Worm (Caenorhabditis elegans) whole organism, late embryonic: ENCODE measurements around the gene cmtr-2.

Source experiments
- Y22D7AL.16 ChIP-seq: sonication (generic microtip); optimal IDR thresholded peaks from 2 replicates; lab custom pipeline; 2016; ENCODE audit warnings: missing genetic modification characterization, missing compliant biosample characterization
- ahr-1 ChIP-seq: sonication (generic microtip); optimal IDR thresholded peaks from 2 replicates; lab custom pipeline; 2016; ENCODE audit warnings: missing genetic modification characterization, missing compliant biosample characterization
- ama-1 ChIP-seq: fragments of 150-350 bp; optimal IDR thresholded peaks from 2 replicates; lab custom pipeline; 2014
- ceh-19 ChIP-seq: fragments of 200-800 bp; sonication (Bioruptor generic); optimal IDR thresholded peaks from 2 replicates; lab custom pipeline; 2018; ENCODE audit warnings: mild to moderate bottlenecking, missing genetic modification characterization, missing compliant biosample characterization
- ceh-9 ChIP-seq: sonication (generic microtip); optimal IDR thresholded peaks from 2 replicates; lab custom pipeline; 2016; ENCODE audit warnings: mild to moderate bottlenecking, missing genetic modification characterization, inconsistent platforms, missing compliant biosample characterization
- hlh-30 ChIP-seq: sonication (generic microtip); optimal IDR thresholded peaks from 2 replicates; lab custom pipeline; 2017; ENCODE audit warnings: antibody characterized with exemption, missing genetic modification characterization, missing compliant biosample characterization; ENCODE audit not compliant: insufficient read depth
- nfya-1 ChIP-seq: sonication (generic microtip); optimal IDR thresholded peaks from 2 replicates; lab custom pipeline; 2017; ENCODE audit warnings: missing genetic modification characterization, mild to moderate bottlenecking, missing compliant biosample characterization, antibody characterized with exemption, moderate library complexity
- pat-9 ChIP-seq: fragments of 200-800 bp; sonication (Bioruptor generic); optimal IDR thresholded peaks from 2 replicates; lab custom pipeline; 2018; ENCODE audit warnings: mild to moderate bottlenecking, missing genetic modification characterization, moderate library complexity, missing compliant biosample characterization
- pax-1 ChIP-seq: fragments of 150-350 bp; optimal IDR thresholded peaks from 2 replicates; lab custom pipeline; 2014; ENCODE audit warnings: missing biosample characterization, missing genetic modification characterization
- pha-4 ChIP-seq: fragments of 150-350 bp; optimal IDR thresholded peaks from 2 replicates; lab custom pipeline; 2018; ENCODE audit warnings: missing biosample characterization, missing genetic modification reagents, missing genetic modification characterization
- rnt-1 ChIP-seq: sonication (generic microtip); optimal IDR thresholded peaks from 2 replicates; lab custom pipeline; 2016; ENCODE audit warnings: missing genetic modification characterization, missing compliant biosample characterization
- unc-86 ChIP-seq: sonication (generic microtip); optimal IDR thresholded peaks from 2 replicates; lab custom pipeline; 2016; ENCODE audit warnings: missing genetic modification characterization, missing compliant biosample characterization

- TF ChIP-seq ceh-9 (tag; lab: Kevin White, UChicago) = no peak
- TF ChIP-seq pat-9 (tag; lab: Kevin White, UChicago) = no peak
- TF ChIP-seq pha-4 (tag; lab: Kevin White, UChicago) = no peak
- no peak for TF ChIP-seq hlh-30 (tag; lab: Kevin White, UChicago)
- no peak for TF ChIP-seq nfya-1 (tag; lab: Kevin White, UChicago)
- TF ChIP-seq ahr-1 (tag; lab: Kevin White, UChicago) = no peak
- no peak for TF ChIP-seq pax-1
- no peak for TF ChIP-seq ama-1 (lab: Kevin White, UChicago)
- TF ChIP-seq unc-86 (tag; lab: Kevin White, UChicago) = no peak
- TF ChIP-seq rnt-1 (tag; lab: Kevin White, UChicago) = no peak
- TF ChIP-seq Y22D7AL.16 (tag; lab: Kevin White, UChicago) = no peak
- TF ChIP-seq ceh-19 = no peak
Measured at ce11 chrIII:6645305-6645704, 30.1 kb downstream of the cmtr-2 start.
